Fruit fly (Drosophila melanogaster): ENCODE results near the gene rumpel.

- TF ChIP-seq usp (GFP tag; optimal IDR thresholded peaks at IDR 0.05) (no peak), pan (optimal IDR thresholded peaks at IDR 0.05) (no peak), psq (optimal IDR thresholded peaks at IDR 0.05) (no peak), Dll (optimal IDR thresholded peaks at IDR 0.05) (no peak), CG8478 (optimal IDR thresholded peaks at IDR 0.05) (no peak), EcR (GFP tag; optimal IDR thresholded peaks at IDR 0.05) (no peak)
Measured at dm6 chrX:7382890-7383289, 35.5 kb upstream of the rumpel start, which contains the start of gene CG42781.
